Worm (Caenorhabditis elegans) whole organism, L1 larva: ENCODE results near the gene pals-22.

Source experiments
- C04F5.9 ChIP-seq: sonication (generic microtip); optimal IDR thresholded peaks from 2 replicates; lab custom pipeline; 2016; ENCODE audit warnings: missing genetic modification characterization, missing compliant biosample characterization
- C16A3.4 ChIP-seq: fragments of 150-350 bp; optimal IDR thresholded peaks from 2 replicates; lab custom pipeline; 2014; ENCODE audit warnings: missing biosample characterization, missing genetic modification characterization
- F16B12.6 ChIP-seq: fragments of 150-350 bp; optimal IDR thresholded peaks from 2 replicates; lab custom pipeline; 2014; ENCODE audit warnings: missing biosample characterization, missing genetic modification characterization
- aha-1 ChIP-seq: fragments of 150-350 bp; optimal IDR thresholded peaks from 2 replicates; lab custom pipeline; 2014; ENCODE audit warnings: missing biosample characterization, missing genetic modification characterization
- alr-1 ChIP-seq: fragments of 200-800 bp; sonication (Bioruptor generic); optimal IDR thresholded peaks from 2 replicates; lab custom pipeline; 2018; ENCODE audit warnings: borderline replicate concordance, mild to moderate bottlenecking, missing genetic modification characterization, missing compliant biosample characterization
- aly-2 ChIP-seq: fragments of 150-350 bp; optimal IDR thresholded peaks from 2 replicates; lab custom pipeline; 2014; ENCODE audit warnings: missing biosample characterization, missing genetic modification characterization
- ama-1 ChIP-seq: fragments of 150-350 bp; optimal IDR thresholded peaks from 2 replicates; lab custom pipeline; 2014
- blmp-1 ChIP-seq: fragments of 150-350 bp; optimal IDR thresholded peaks from 2 replicates; lab custom pipeline; 2014; ENCODE audit warnings: missing biosample characterization, missing genetic modification characterization
- ceh-63 ChIP-seq: fragments of 200-800 bp; sonication (Bioruptor generic); optimal IDR thresholded peaks from 2 replicates; lab custom pipeline; 2018; ENCODE audit warnings: mild to moderate bottlenecking, missing genetic modification characterization, missing compliant biosample characterization
- ceh-88 ChIP-seq: fragments of 200-800 bp; sonication (Bioruptor generic); IDR thresholded peaks from 2 replicates; pipeline ENCODE4 v1.3.6; 2022; ENCODE audit warnings: missing genetic modification characterization, missing compliant biosample characterization
- ceh-90 ChIP-seq: sonication (generic microtip); optimal IDR thresholded peaks from 2 replicates; lab custom pipeline; 2016; ENCODE audit warnings: missing genetic modification characterization, missing compliant biosample characterization
- ces-1 ChIP-seq: fragments of 150-350 bp; optimal IDR thresholded peaks from 2 replicates; lab custom pipeline; 2014; ENCODE audit warnings: missing biosample characterization, missing genetic modification reagents, missing genetic modification characterization
- dpl-1 ChIP-seq, 3 experiments: fragments of 150-350 bp in 2 of 3; sonication (generic microtip) in 1 of 3; optimal IDR thresholded peaks; 2 replicates each; lab custom pipeline; 2014 to 2017; ENCODE audit warnings: missing biosample characterization in 3 of 3, missing genetic modification characterization in 3 of 3, missing genetic modification reagents in 3 of 3
- efl-1 ChIP-seq, 4 experiments: fragments of 150-350 bp; optimal IDR thresholded peaks in 3 of 4; peaks in 1 of 4; 1 replicate in 1 of 4; 2 replicates in 3 of 4; lab custom pipeline; 2014; ENCODE audit warnings: missing biosample characterization in 2 of 4, missing genetic modification characterization in 2 of 4, missing genetic modification reagents in 2 of 4
- egl-13 ChIP-seq: sonication (generic microtip); optimal IDR thresholded peaks from 2 replicates; lab custom pipeline; 2016; ENCODE audit warnings: missing genotype, missing genetic modification reagents, missing genetic modification characterization, missing compliant biosample characterization
- egl-27 ChIP-seq, 2 experiments: fragments of 150-350 bp in 1 of 2; sonication (generic microtip); optimal IDR thresholded peaks; 3 replicates each; lab custom pipeline; 2017 to 2018; ENCODE audit warnings: missing biosample characterization in 2 of 2, missing genetic modification characterization in 2 of 2, missing genetic modification reagents in 2 of 2
- ets-5 ChIP-seq: fragments of 200-800 bp; sonication (Bioruptor generic); IDR thresholded peaks from 2 replicates; pipeline ENCODE4 v1.3.6; 2022; ENCODE audit warnings: missing genetic modification characterization, missing compliant biosample characterization
- fkh-4 ChIP-seq: sonication (generic microtip); optimal IDR thresholded peaks from 2 replicates; lab custom pipeline; 2016; ENCODE audit warnings: missing compliant biosample characterization, missing genetic modification characterization, borderline replicate concordance
- fkh-8 ChIP-seq: sonication (generic microtip); optimal IDR thresholded peaks from 2 replicates; lab custom pipeline; 2016; ENCODE audit warnings: mild to moderate bottlenecking, missing genetic modification characterization, missing compliant biosample characterization
- grh-1 ChIP-seq: fragments of 200-800 bp; sonication (Bioruptor generic); IDR thresholded peaks from 2 replicates; pipeline ENCODE4 v1.3.6; 2022; ENCODE audit warnings: missing genetic modification reagents, missing genetic modification characterization, missing compliant biosample characterization
- hlh-17 ChIP-seq: fragments of 200-800 bp; sonication (Bioruptor generic); optimal IDR thresholded peaks from 2 replicates; lab custom pipeline; 2018; ENCODE audit warnings: missing genetic modification characterization, mild to moderate bottlenecking, missing compliant biosample characterization, moderate library complexity, borderline replicate concordance
- hlh-4 ChIP-seq: sonication (generic microtip); optimal IDR thresholded peaks from 2 replicates; lab custom pipeline; 2016; ENCODE audit warnings: mild to moderate bottlenecking, missing genetic modification characterization, missing compliant biosample characterization
- isw-1 ChIP-seq: fragments of 200-800 bp; sonication (Bioruptor generic); IDR thresholded peaks from 2 replicates; pipeline ENCODE4 v1.3.6; 2022; ENCODE audit warnings: missing genetic modification characterization, missing compliant biosample characterization
- lin-15B ChIP-seq: fragments of 150-350 bp; sonication (generic microtip); optimal IDR thresholded peaks from 3 replicates; lab custom pipeline; 2014; ENCODE audit warnings: missing biosample characterization, missing genetic modification characterization
- lin-35 ChIP-seq, 2 experiments: fragments of 150-350 bp; optimal IDR thresholded peaks; 2 replicates each; lab custom pipeline; 2014; ENCODE audit warnings: missing biosample characterization in 2 of 2, missing genetic modification characterization in 2 of 2, missing genetic modification reagents in 2 of 2
- lin-39 ChIP-seq: fragments of 150-350 bp; optimal IDR thresholded peaks from 2 replicates; lab custom pipeline; 2014; ENCODE audit warnings: missing biosample characterization, missing genetic modification reagents, missing genetic modification characterization
- lir-3 ChIP-seq: sonication (generic microtip); optimal IDR thresholded peaks from 2 replicates; lab custom pipeline; 2016; ENCODE audit warnings: mild to moderate bottlenecking, missing genetic modification characterization, moderate library complexity, missing compliant biosample characterization; ENCODE audit not compliant: poor library complexity
- mab-9 ChIP-seq: fragments of 200-800 bp; sonication (Bioruptor generic); IDR thresholded peaks from 2 replicates; pipeline ENCODE4 v1.3.6; 2022; ENCODE audit warnings: missing genetic modification reagents, missing genetic modification characterization, missing compliant biosample characterization
- mdl-1 ChIP-seq, 2 experiments: fragments of 150-350 bp; optimal IDR thresholded peaks; 2 replicates each; lab custom pipeline; 2014 to 2017; ENCODE audit warnings: missing biosample characterization in 2 of 2, missing genetic modification characterization in 2 of 2, inconsistent platforms in 1 of 2
- mef-2 ChIP-seq: fragments of 150-350 bp; optimal IDR thresholded peaks from 2 replicates; lab custom pipeline; 2014; ENCODE audit warnings: missing biosample characterization, missing genetic modification characterization
- mep-1 ChIP-seq: fragments of 150-350 bp; optimal IDR thresholded peaks from 2 replicates; lab custom pipeline; 2014; ENCODE audit warnings: missing biosample characterization, missing genetic modification characterization
- nhr-11 ChIP-seq: fragments of 150-350 bp; optimal IDR thresholded peaks from 2 replicates; lab custom pipeline; 2014; ENCODE audit warnings: missing biosample characterization, missing genetic modification characterization
- nhr-12 ChIP-seq: sonication (generic microtip); optimal IDR thresholded peaks from 2 replicates; lab custom pipeline; 2017; ENCODE audit warnings: missing biosample characterization, missing genetic modification characterization
- nhr-19 ChIP-seq: fragments of 200-800 bp; sonication (Bioruptor generic); conservative IDR thresholded peaks from 2 replicates; pipeline ENCODE4 v1.3.6; 2022; ENCODE audit warnings: missing genetic modification characterization, missing compliant biosample characterization
- nhr-47 ChIP-seq: sonication (generic microtip); optimal IDR thresholded peaks from 2 replicates; lab custom pipeline; 2016; ENCODE audit warnings: mild to moderate bottlenecking, missing genetic modification characterization, moderate library complexity, missing compliant biosample characterization
- nhr-71 ChIP-seq: sonication (generic microtip); optimal IDR thresholded peaks from 2 replicates; lab custom pipeline; 2016; ENCODE audit warnings: mild to moderate bottlenecking, missing genetic modification characterization, moderate library complexity, missing compliant biosample characterization
- nhr-77 ChIP-seq: fragments of 150-350 bp; optimal IDR thresholded peaks from 2 replicates; lab custom pipeline; 2014; ENCODE audit warnings: missing biosample characterization, missing genetic modification characterization
- nhr-85 ChIP-seq: sonication (generic microtip); peaks from one replicate; lab custom pipeline; 2016; ENCODE audit warnings: missing genetic modification characterization, inconsistent platforms, missing compliant biosample characterization
- pag-3 ChIP-seq: sonication (generic microtip); optimal IDR thresholded peaks from 2 replicates; lab custom pipeline; 2017; ENCODE audit warnings: missing genetic modification characterization, mild to moderate bottlenecking, missing compliant biosample characterization, antibody characterized with exemption, borderline replicate concordance; ENCODE audit not compliant: insufficient read depth
- pax-3 ChIP-seq: fragments of 200-800 bp; sonication (Bioruptor generic); optimal IDR thresholded peaks from 2 replicates; lab custom pipeline; 2018; ENCODE audit warnings: mild to moderate bottlenecking, missing genetic modification characterization, moderate library complexity, missing compliant biosample characterization
- rnt-1 ChIP-seq: sonication (generic microtip); optimal IDR thresholded peaks from 2 replicates; lab custom pipeline; 2016; ENCODE audit warnings: mild to moderate bottlenecking, missing genetic modification characterization, moderate library complexity, missing compliant biosample characterization
- snu-23 ChIP-seq: sonication (generic microtip); optimal IDR thresholded peaks from 2 replicates; lab custom pipeline; 2016; ENCODE audit warnings: missing genetic modification characterization, missing compliant biosample characterization
- sox-4 ChIP-seq: sonication (generic microtip); optimal IDR thresholded peaks from 2 replicates; lab custom pipeline; 2016; ENCODE audit warnings: missing genetic modification characterization, missing compliant biosample characterization
- sptf-1 ChIP-seq: fragments of 150-350 bp; optimal IDR thresholded peaks from 2 replicates; lab custom pipeline; 2014; ENCODE audit warnings: missing biosample characterization, missing genetic modification characterization
- sup-37 ChIP-seq: fragments of 200-800 bp; sonication (Bioruptor generic); optimal IDR thresholded peaks from 2 replicates; lab custom pipeline; 2018; ENCODE audit warnings: mild to moderate bottlenecking, missing genetic modification characterization, missing compliant biosample characterization
- tlp-1 ChIP-seq: fragments of 150-350 bp; optimal IDR thresholded peaks from 2 replicates; lab custom pipeline; 2014; ENCODE audit warnings: missing biosample characterization, missing genetic modification characterization
- unc-30 ChIP-seq: sonication (generic microtip); optimal IDR thresholded peaks from 2 replicates; lab custom pipeline; 2017; ENCODE audit warnings: missing biosample characterization, missing genetic modification characterization
- unc-62 ChIP-seq: fragments of 150-350 bp; optimal IDR thresholded peaks from 2 replicates; lab custom pipeline; 2014; ENCODE audit warnings: missing biosample characterization, missing genetic modification reagents, missing genetic modification characterization
- unc-98 ChIP-seq: fragments of 200-800 bp; sonication (Bioruptor generic); IDR thresholded peaks from 2 replicates; pipeline ENCODE4 v1.3.6; 2022; ENCODE audit warnings: missing genetic modification characterization, missing compliant biosample characterization
- vab-15 ChIP-seq: sonication (generic microtip); optimal IDR thresholded peaks from 2 replicates; lab custom pipeline; 2017; ENCODE audit warnings: missing genotype, mild to moderate bottlenecking, missing genetic modification characterization, missing compliant biosample characterization
- xbp-1 ChIP-seq: sonication (generic microtip); optimal IDR thresholded peaks from 2 replicates; lab custom pipeline; 2016; ENCODE audit warnings: missing genetic modification characterization, missing compliant biosample characterization
- ztf-11 ChIP-seq, 2 experiments: sonication (generic microtip); optimal IDR thresholded peaks; 2 replicates each; lab custom pipeline; 2016 to 2017; ENCODE audit warnings: missing genetic modification characterization in 2 of 2, missing biosample characterization in 1 of 2, missing compliant biosample characterization in 1 of 2
- ztf-4 ChIP-seq: fragments of 150-350 bp; optimal IDR thresholded peaks from 2 replicates; lab custom pipeline; 2014; ENCODE audit warnings: missing biosample characterization, missing genetic modification characterization

Gene pals-22

ce11 chrIII:89155-89554, 43.1 kb upstream of the pals-22 start:
- TF ChIP-seq nhr-77 (tag; lab: Kevin White, UChicago), result peak; percentile 42
- no peak for TF ChIP-seq unc-30 (tag; lab: Kevin White, UChicago)
- TF ChIP-seq lin-15B (tag; lab: Kevin White, UChicago), result peak; percentile 2
- TF ChIP-seq fkh-4 (tag; lab: Kevin White, UChicago), result no peak
- TF ChIP-seq ceh-88 (GFP tag; lab: Robert Waterston, UW), result no peak
- no peak for TF ChIP-seq F16B12.6 (tag; lab: Kevin White, UChicago)
- TF ChIP-seq ama-1 (lab: Kevin White, UChicago), result peak; percentile 43
- peak; percentile 60 for TF ChIP-seq rnt-1 (tag; lab: Kevin White, UChicago)
- peak; percentile 59 for TF ChIP-seq nhr-19 (GFP tag; lab: Robert Waterston, UW)
- TF ChIP-seq ets-5 (GFP tag; lab: Robert Waterston, UW), result no peak
- no peak for TF ChIP-seq pag-3 (tag; lab: Kevin White, UChicago)
- no peak for TF ChIP-seq egl-13 (tag; lab: Kevin White, UChicago)
- no peak for TF ChIP-seq blmp-1 (tag; lab: Kevin White, UChicago)
- TF ChIP-seq xbp-1 (tag; lab: Kevin White, UChicago), result peak; percentile 26
- TF ChIP-seq ces-1 (GFP tag; lab: Kevin White, UChicago), result no peak
- peak; percentile 2; the same call in 1 of the 2 replicates for TF ChIP-seq isw-1
- no peak for TF ChIP-seq unc-98 (GFP tag; lab: Robert Waterston, UW)
- peak; percentile 35 for TF ChIP-seq pax-3 (tag; lab: Kevin White, UChicago)
- TF ChIP-seq ztf-4 (tag; lab: Kevin White, UChicago), result no peak
- no peak for TF ChIP-seq sup-37 (GFP tag; lab: Kevin White, UChicago)
- TF ChIP-seq mep-1 (tag; lab: Kevin White, UChicago), result peak; percentile 56
- no peak for TF ChIP-seq hlh-4 (tag; lab: Kevin White, UChicago)
- peak in 2 of 3 experiments; percentile 14 to 19 for TF ChIP-seq dpl-1 (GFP tag; optimal IDR thresholded peaks at IDR 0.05; lab: Kevin White, UChicago)
- no peak for TF ChIP-seq tlp-1
- no peak for TF ChIP-seq fkh-8 (tag; lab: Kevin White, UChicago)
- TF ChIP-seq nhr-85, result peak; percentile 68
- TF ChIP-seq C04F5.9 (tag; lab: Kevin White, UChicago), result peak; percentile 5
- no peak for TF ChIP-seq sox-4 (tag; lab: Kevin White, UChicago)
- TF ChIP-seq lin-39 (tag; lab: Kevin White, UChicago), result peak; percentile 38
- no peak for TF ChIP-seq vab-15 (tag; lab: Kevin White, UChicago)
- TF ChIP-seq lin-35 (GFP tag; optimal IDR thresholded peaks at IDR 0.05; lab: Kevin White, UChicago), result peak; percentile 15 to 56
- TF ChIP-seq nhr-47 (tag; lab: Kevin White, UChicago), result peak; percentile 70
- TF ChIP-seq mab-9 (GFP tag; lab: Robert Waterston, UW), result no peak
- no peak for TF ChIP-seq nhr-11 (tag; lab: Kevin White, UChicago)
- TF ChIP-seq egl-27 (tag; optimal IDR thresholded peaks at IDR 0.05; lab: Kevin White, UChicago), result no peak
- peak; percentile 81 for TF ChIP-seq aly-2 (tag; lab: Kevin White, UChicago)
- no peak for TF ChIP-seq lir-3 (tag; lab: Kevin White, UChicago)
- TF ChIP-seq ceh-90 (tag; lab: Kevin White, UChicago), result no peak
- no peak for TF ChIP-seq mef-2
- no peak for TF ChIP-seq unc-62 (GFP tag; lab: Kevin White, UChicago)
- peak in 1 of 2 experiments; percentile 16 for TF ChIP-seq mdl-1 (tag; optimal IDR thresholded peaks at IDR 0.05; lab: Kevin White, UChicago)
- no peak for TF ChIP-seq alr-1 (tag; lab: Kevin White, UChicago)
- TF ChIP-seq sptf-1 (tag; lab: Kevin White, UChicago), result no peak
- TF ChIP-seq snu-23, result peak; percentile 69
- no peak for TF ChIP-seq ceh-63 (GFP tag; lab: Kevin White, UChicago)
- no peak for TF ChIP-seq nhr-12 (tag; lab: Kevin White, UChicago)
- TF ChIP-seq C16A3.4, result peak; percentile 4
- TF ChIP-seq aha-1, result no peak
- peak in 1 of 2 experiments; percentile 49 for TF ChIP-seq efl-1 (optimal IDR thresholded peaks at IDR 0.05; lab: Kevin White, UChicago)
- peak in 1 of 2 experiments; percentile 79 for TF ChIP-seq efl-1 (GFP tag; optimal IDR thresholded peaks at IDR 0.05 in 1 of 2; lab: Kevin White, UChicago)
- TF ChIP-seq hlh-17 (GFP tag; lab: Kevin White, UChicago), result no peak
- no peak for TF ChIP-seq ztf-11 (tag; optimal IDR thresholded peaks at IDR 0.05; lab: Kevin White, UChicago)
- TF ChIP-seq grh-1 (GFP tag; lab: Robert Waterston, UW), result peak; percentile 32; the same call in 1 of the 2 replicates
- TF ChIP-seq nhr-71 (tag; lab: Kevin White, UChicago), result peak; percentile 76
